Fruit fly (Drosophila melanogaster): Measurements from ENCODE around the gene CG43063.

DNA sequence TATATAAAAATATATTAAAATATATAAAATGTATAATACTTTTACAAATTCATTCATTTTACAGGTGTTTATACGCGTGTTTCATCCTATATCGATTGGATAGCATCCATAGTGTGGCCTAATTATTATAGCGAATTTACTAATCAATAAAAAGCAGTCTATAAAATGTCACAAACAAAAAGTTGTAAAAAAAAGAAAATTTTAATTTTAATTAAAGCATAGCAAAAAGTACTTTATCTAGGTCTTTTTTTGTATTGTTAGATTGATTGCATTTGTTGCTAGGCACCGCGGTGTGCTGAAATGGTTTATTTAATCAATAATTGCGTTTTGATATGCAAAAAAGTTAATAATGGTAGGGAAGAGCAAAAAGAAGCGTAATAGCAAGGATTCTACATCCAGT lies 42.2 kb upstream of the CG43063 start, which contains the start of gene CG45122:
- TF ChIP-seq CG8478 (optimal IDR thresholded peaks at IDR 0.05), result no peak
- TF ChIP-seq pan (optimal IDR thresholded peaks at IDR 0.05), result no peak
- TF ChIP-seq psq (optimal IDR thresholded peaks at IDR 0.05), result no peak
